Worm (Caenorhabditis elegans) whole organism, L3 larva: ENCODE data around the gene fipr-4.
A peak's percentile ranks its signal among the peaks of the same experiment; 100 is the strongest.

Experiments used
- daf-12 ChIP-seq: fragments of 150-350 bp; optimal IDR thresholded peaks from 2 replicates; lab custom pipeline; 2014; ENCODE audit warnings: missing biosample characterization, missing genetic modification reagents, missing genetic modification characterization
- elt-1 ChIP-seq: fragments of 150-350 bp; optimal IDR thresholded peaks from 2 replicates; lab custom pipeline; 2014; ENCODE audit warnings: missing biosample characterization, missing genetic modification characterization
- nhr-237 ChIP-seq: fragments of 150-350 bp; optimal IDR thresholded peaks from 2 replicates; lab custom pipeline; 2014; ENCODE audit warnings: missing biosample characterization, missing genetic modification characterization
- nhr-25 ChIP-seq: sonication (generic microtip); optimal IDR thresholded peaks from 2 replicates; lab custom pipeline; 2017; ENCODE audit warnings: missing biosample characterization, missing genetic modification characterization
- nhr-67 ChIP-seq: fragments of 150-350 bp; optimal IDR thresholded peaks from 2 replicates; lab custom pipeline; 2014; ENCODE audit warnings: missing biosample characterization, missing genetic modification characterization
- pha-4 ChIP-seq: fragments of 150-350 bp; optimal IDR thresholded peaks from 2 replicates; lab custom pipeline; 2014; ENCODE audit warnings: missing biosample characterization, missing genetic modification reagents, missing genetic modification characterization
- skn-1 ChIP-seq: fragments of 150-350 bp; optimal IDR thresholded peaks from 2 replicates; lab custom pipeline; 2014; ENCODE audit warnings: missing biosample characterization, missing genetic modification characterization

DNA sequence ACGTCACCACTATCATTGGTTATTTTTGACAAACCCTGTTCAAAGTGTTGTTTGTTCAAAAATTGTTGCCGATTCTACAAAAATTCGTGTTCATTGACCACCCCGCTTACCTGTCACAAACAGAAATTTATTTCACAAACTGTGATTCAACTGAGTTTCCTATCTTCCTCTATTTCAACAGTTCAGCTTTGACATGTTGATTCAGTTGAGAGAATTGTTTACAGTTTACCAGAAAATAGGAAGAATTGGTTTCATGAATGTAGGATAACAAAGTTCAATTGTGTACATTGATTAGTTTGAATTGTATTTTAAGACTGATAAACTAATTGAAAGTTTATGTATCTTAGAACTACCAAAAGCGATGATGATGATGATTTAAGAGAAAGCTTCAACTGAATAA is 17.4 kb upstream of the fipr-4 start:
- no peak for TF ChIP-seq nhr-25 (tag; lab: Kevin White, UChicago)
- no peak for TF ChIP-seq nhr-237 (tag; lab: Kevin White, UChicago)
- no peak for TF ChIP-seq daf-12 (tag; lab: Kevin White, UChicago)
- TF ChIP-seq elt-1 (tag; lab: Kevin White, UChicago) = no peak
- TF ChIP-seq nhr-67 = no peak
- TF ChIP-seq pha-4 = peak; percentile 90
- no peak for TF ChIP-seq skn-1 (tag; lab: Kevin White, UChicago)
